Worm (Caenorhabditis elegans) whole organism, young adult: Measurements from ENCODE around the gene Y25C1A.6.
A peak's percentile ranks its signal among the peaks of the same experiment; 100 is the strongest.

Experiments
- B0261.1 ChIP-seq: sonication (generic microtip); optimal IDR thresholded peaks from 2 replicates; lab custom pipeline; 2016; ENCODE audit warnings: mild to moderate bottlenecking, missing genetic modification characterization, moderate library complexity, missing compliant biosample characterization
- B0336.3 ChIP-seq: fragments of 200-800 bp; sonication (Bioruptor generic); IDR thresholded peaks from 2 replicates; pipeline ENCODE4 v1.3.6; 2022; ENCODE audit warnings: missing genetic modification characterization, missing compliant biosample characterization
- D2030.7 ChIP-seq: fragments of 200-800 bp; sonication (Bioruptor generic); IDR thresholded peaks from 2 replicates; pipeline ENCODE4 v1.3.6; 2022; ENCODE audit warnings: missing genetic modification reagents, missing genetic modification characterization, missing compliant biosample characterization
- F22D6.2 ChIP-seq: sonication (generic microtip); optimal IDR thresholded peaks from 2 replicates; lab custom pipeline; 2016; ENCODE audit warnings: mild to moderate bottlenecking, missing genetic modification characterization, missing compliant biosample characterization
- F33H1.4 ChIP-seq: fragments of 200-800 bp; sonication (Bioruptor generic); IDR thresholded peaks from 2 replicates; pipeline ENCODE4 v1.3.6; 2022; ENCODE audit warnings: missing genetic modification reagents, missing genetic modification characterization, missing compliant biosample characterization
- F55B11.4 ChIP-seq: sonication (generic microtip); optimal IDR thresholded peaks from 2 replicates; lab custom pipeline; 2016; ENCODE audit warnings: missing compliant biosample characterization, missing genetic modification characterization, borderline replicate concordance; ENCODE audit not compliant: insufficient read depth
- K12H6.12 ChIP-seq: fragments of 200-800 bp; sonication (Bioruptor generic); optimal IDR thresholded peaks from 2 replicates; lab custom pipeline; 2018; ENCODE audit warnings: mild to moderate bottlenecking, missing genetic modification characterization, missing compliant biosample characterization
- T07F8.4 ChIP-seq: sonication (generic microtip); optimal IDR thresholded peaks from 2 replicates; lab custom pipeline; 2016; ENCODE audit warnings: mild to moderate bottlenecking, missing genetic modification characterization, moderate library complexity, missing compliant biosample characterization
- Y53G8AR.9 ChIP-seq: fragments of 200-800 bp; sonication (Bioruptor generic); conservative IDR thresholded peaks from 2 replicates; pipeline ENCODE4 v1.3.6; 2022; ENCODE audit warnings: missing genetic modification reagents, missing genetic modification characterization, missing compliant biosample characterization
- Y56A3A.18 ChIP-seq: fragments of 200-800 bp; sonication (Bioruptor generic); IDR thresholded peaks from 2 replicates; pipeline ENCODE4 v1.3.6; 2022; ENCODE audit warnings: missing genetic modification reagents, missing genetic modification characterization, missing compliant biosample characterization
- ama-1 ChIP-seq, 3 experiments: fragments of 150-350 bp in 1 of 3; sonication (generic microtip) in 2 of 3; optimal IDR thresholded peaks; 2 replicates each; lab custom pipeline; 2014 to 2018; ENCODE audit warnings: missing biosample characterization in 2 of 3, missing genetic modification characterization in 2 of 3, missing genetic modification reagents in 2 of 3
- aptf-2 ChIP-seq: fragments of 200-800 bp; sonication (Bioruptor generic); conservative IDR thresholded peaks from 2 replicates; pipeline ENCODE4 v1.3.6; 2022; ENCODE audit warnings: missing genetic modification reagents, missing genetic modification characterization, missing compliant biosample characterization
- athp-1 ChIP-seq: sonication (generic microtip); optimal IDR thresholded peaks from 2 replicates; lab custom pipeline; 2017; ENCODE audit warnings: mild to moderate bottlenecking, missing genetic modification characterization, missing compliant biosample characterization
- bed-2 ChIP-seq: fragments of 200-800 bp; sonication (Bioruptor generic); IDR thresholded peaks from 2 replicates; pipeline ENCODE4 v1.3.6; 2022; ENCODE audit warnings: missing genetic modification reagents, missing genetic modification characterization, missing compliant biosample characterization
- ccch-3 ChIP-seq: fragments of 200-800 bp; sonication (Bioruptor generic); optimal IDR thresholded peaks from 2 replicates; lab custom pipeline; 2018; ENCODE audit warnings: mild to moderate bottlenecking, missing genetic modification characterization, missing compliant biosample characterization
- cebp-1 ChIP-seq, 2 experiments: fragments of 200-800 bp in 1 of 2; sonication (Bioruptor generic) in 1 of 2; sonication (generic microtip) in 1 of 2; IDR thresholded peaks in 1 of 2; optimal IDR thresholded peaks in 1 of 2; 2 replicates each; pipeline versions ENCODE4 v1.3.6 to Lab custom; 2017 to 2022; ENCODE audit warnings: missing compliant biosample characterization in 2 of 2, missing genetic modification characterization in 2 of 2, mild to moderate bottlenecking in 1 of 2, missing genetic modification reagents in 1 of 2, moderate library complexity in 1 of 2
- die-1 ChIP-seq: sonication (generic microtip); optimal IDR thresholded peaks from 2 replicates; lab custom pipeline; 2016; ENCODE audit warnings: missing genotype, mild to moderate bottlenecking, missing genetic modification characterization, missing compliant biosample characterization
- dox-1 ChIP-seq: fragments of 200-800 bp; sonication (Bioruptor generic); IDR thresholded peaks from 2 replicates; pipeline ENCODE4 v1.3.6; 2022; ENCODE audit warnings: missing genetic modification reagents, missing genetic modification characterization, missing compliant biosample characterization
- egl-18 ChIP-seq: fragments of 200-800 bp; sonication (Bioruptor generic); IDR thresholded peaks from 2 replicates; pipeline ENCODE4 v1.3.6; 2022; ENCODE audit warnings: missing genetic modification reagents, missing genetic modification characterization, missing compliant biosample characterization
- egrh-3 ChIP-seq: fragments of 200-800 bp; sonication (Bioruptor generic); IDR thresholded peaks from 2 replicates; pipeline ENCODE4 v1.3.6; 2022; ENCODE audit warnings: missing genetic modification reagents, missing genetic modification characterization, missing compliant biosample characterization
- fkh-3 ChIP-seq: sonication (generic microtip); optimal IDR thresholded peaks from 2 replicates; lab custom pipeline; 2016; ENCODE audit warnings: mild to moderate bottlenecking, missing genetic modification characterization, missing compliant biosample characterization
- gei-17 ChIP-seq: fragments of 200-800 bp; sonication (Bioruptor generic); optimal IDR thresholded peaks from 2 replicates; lab custom pipeline; 2018; ENCODE audit warnings: mild to moderate bottlenecking, missing genetic modification characterization, missing compliant biosample characterization
- him-1 ChIP-seq: sonication (generic microtip); optimal IDR thresholded peaks from 2 replicates; lab custom pipeline; 2016; ENCODE audit warnings: missing genotype, missing genetic modification reagents, missing genetic modification characterization, missing compliant biosample characterization
- hlh-12 ChIP-seq: sonication (generic microtip); optimal IDR thresholded peaks from 2 replicates; lab custom pipeline; 2016; ENCODE audit warnings: missing genetic modification characterization, missing compliant biosample characterization
- hmg-1.2 ChIP-seq: fragments of 200-800 bp; sonication (Bioruptor generic); IDR thresholded peaks from 2 replicates; pipeline ENCODE4 v1.3.6; 2022; ENCODE audit warnings: missing genetic modification reagents, missing genetic modification characterization, missing compliant biosample characterization
- let-526 ChIP-seq: fragments of 200-800 bp; sonication (Bioruptor generic); IDR thresholded peaks from 2 replicates; pipeline ENCODE4 v1.3.6; 2022; ENCODE audit warnings: missing genetic modification reagents, missing genetic modification characterization, missing compliant biosample characterization
- lsl-1 ChIP-seq: fragments of 200-800 bp; sonication (Bioruptor generic); optimal IDR thresholded peaks from 2 replicates; lab custom pipeline; 2018; ENCODE audit warnings: mild to moderate bottlenecking, missing genetic modification characterization, moderate library complexity, missing compliant biosample characterization
- lsy-27 ChIP-seq: sonication (generic microtip); optimal IDR thresholded peaks from 2 replicates; lab custom pipeline; 2017; ENCODE audit warnings: missing genetic modification characterization, mild to moderate bottlenecking, missing compliant biosample characterization, antibody characterized with exemption, missing genotype, borderline replicate concordance; ENCODE audit not compliant: insufficient read depth
- madf-6 ChIP-seq: fragments of 200-800 bp; sonication (Bioruptor generic); IDR thresholded peaks from 2 replicates; pipeline ENCODE4 v1.3.6; 2022; ENCODE audit warnings: missing genetic modification reagents, missing genetic modification characterization, missing compliant biosample characterization
- madf-8 ChIP-seq: fragments of 200-800 bp; sonication (Bioruptor generic); conservative IDR thresholded peaks from 2 replicates; pipeline ENCODE4 v1.3.6; 2022; ENCODE audit warnings: missing genetic modification reagents, missing genetic modification characterization, missing compliant biosample characterization
- mcd-1 ChIP-seq: fragments of 200-800 bp; sonication (Bioruptor generic); IDR thresholded peaks from 2 replicates; pipeline ENCODE4 v1.3.6; 2022; ENCODE audit warnings: missing genetic modification reagents, missing genetic modification characterization, missing compliant biosample characterization
- mes-4 ChIP-seq: sonication (generic microtip); optimal IDR thresholded peaks from 2 replicates; lab custom pipeline; 2016; ENCODE audit warnings: missing genotype, missing genetic modification characterization, missing compliant biosample characterization
- nfya-1 ChIP-seq: sonication (generic microtip); optimal IDR thresholded peaks from 2 replicates; lab custom pipeline; 2017; ENCODE audit warnings: antibody characterized with exemption, missing compliant biosample characterization, missing genetic modification characterization, borderline replicate concordance; ENCODE audit not compliant: insufficient read depth
- nfya-2 ChIP-seq: fragments of 200-800 bp; sonication (Bioruptor generic); IDR thresholded peaks from 2 replicates; pipeline ENCODE4 v1.3.6; 2022; ENCODE audit warnings: missing genetic modification reagents, missing genetic modification characterization, missing compliant biosample characterization
- nfyb-1 ChIP-seq: fragments of 200-800 bp; sonication (Bioruptor generic); IDR thresholded peaks from 2 replicates; pipeline ENCODE4 v1.3.6; 2022; ENCODE audit warnings: missing genetic modification reagents, missing genetic modification characterization, missing compliant biosample characterization
- rec-8 ChIP-seq, 2 experiments: sonication (generic microtip); optimal IDR thresholded peaks; 2 replicates each; lab custom pipeline; 2016; ENCODE audit warnings: mild to moderate bottlenecking in 2 of 2, missing genetic modification characterization in 2 of 2, missing genetic modification reagents in 2 of 2, missing genotype in 2 of 2, missing biosample characterization in 1 of 2, missing compliant biosample characterization in 1 of 2, moderate library complexity in 1 of 2
- snpc-4 ChIP-seq, 5 experiments: fragments of 150-350 bp in 1 of 5; sonication (generic microtip) in 4 of 5; optimal IDR thresholded peaks; 2 replicates each; lab custom pipeline; 2014 to 2018; ENCODE audit warnings: missing genetic modification characterization in 5 of 5, missing biosample characterization in 3 of 5, antibody characterized with exemption in 2 of 5, mild to moderate bottlenecking in 2 of 5, missing compliant biosample characterization in 2 of 5, missing genotype in 2 of 5, moderate library complexity in 2 of 5, missing genetic modification reagents in 1 of 5
- sptf-2 ChIP-seq: fragments of 200-800 bp; sonication (Bioruptor generic); optimal IDR thresholded peaks from 2 replicates; lab custom pipeline; 2018; ENCODE audit warnings: mild to moderate bottlenecking, missing genetic modification characterization, missing compliant biosample characterization
- tbp1 ChIP-seq: fragments of 200-800 bp; sonication (Bioruptor generic); optimal IDR thresholded peaks from 2 replicates; lab custom pipeline; 2018; ENCODE audit warnings: mild to moderate bottlenecking, missing genetic modification characterization, missing compliant biosample characterization
- tlf-1 ChIP-seq: fragments of 200-800 bp; sonication (Bioruptor generic); optimal IDR thresholded peaks from 2 replicates; lab custom pipeline; 2018; ENCODE audit warnings: mild to moderate bottlenecking, missing genetic modification characterization, missing compliant biosample characterization
- xnd-1 ChIP-seq: sonication (generic microtip); optimal IDR thresholded peaks from 2 replicates; lab custom pipeline; 2016; ENCODE audit warnings: missing genotype, missing genetic modification reagents, missing genetic modification characterization, missing compliant biosample characterization
- ztf-22 ChIP-seq: fragments of 200-800 bp; sonication (Bioruptor generic); optimal IDR thresholded peaks from 2 replicates; lab custom pipeline; 2018; ENCODE audit warnings: mild to moderate bottlenecking, missing genetic modification characterization, moderate library complexity, missing compliant biosample characterization
- ztf-25 ChIP-seq: fragments of 200-800 bp; sonication (Bioruptor generic); IDR thresholded peaks from 2 replicates; pipeline ENCODE4 v1.3.6; 2022; ENCODE audit warnings: missing genetic modification reagents, missing genetic modification characterization, missing compliant biosample characterization

Y25C1A.6 gene

ce11 chrII:3055531-3055930, 5.4 kb upstream of the Y25C1A.6 start (continued):
- TF ChIP-seq let-526 (GFP tag; lab: Robert Waterston, UW) = no peak
- TF ChIP-seq hlh-12 = no peak
- TF ChIP-seq gei-17 (GFP tag; lab: Kevin White, UChicago) = no peak
- TF ChIP-seq nfya-2 = no peak
- TF ChIP-seq hmg-1.2 (GFP tag; lab: Robert Waterston, UW) = peak; percentile 33; the same call in 1 of the 2 replicates
- no peak for TF ChIP-seq ama-1 (optimal IDR thresholded peaks at IDR 0.05; lab: Kevin White, UChicago)
- no peak for TF ChIP-seq ama-1 (GFP tag; optimal IDR thresholded peaks at IDR 0.05; lab: Kevin White, UChicago)
- no peak for TF ChIP-seq bed-2
- no peak for TF ChIP-seq nfya-1 (tag; lab: Kevin White, UChicago)
- 0 out of 2 replicates have a peak, but pooled peaks have one; percentile 29 for TF ChIP-seq egl-18
- no peak for TF ChIP-seq madf-6
- TF ChIP-seq ccch-3 (GFP tag; lab: Kevin White, UChicago) = no peak
- peak; percentile 89 for TF ChIP-seq egrh-3
- no peak for TF ChIP-seq rec-8 (tag; optimal IDR thresholded peaks at IDR 0.05; lab: Kevin White, UChicago)
- TF ChIP-seq mcd-1 (GFP tag; lab: Robert Waterston, UW) = peak; percentile 37; the same call in 1 of the 2 replicates
- no peak for TF ChIP-seq mes-4 (tag; lab: Kevin White, UChicago)
- TF ChIP-seq sptf-2 (GFP tag; lab: Kevin White, UChicago) = no peak
- no peak for TF ChIP-seq ztf-25 (GFP tag; lab: Robert Waterston, UW)
- TF ChIP-seq fkh-3 (tag; lab: Kevin White, UChicago) = no peak
- no peak for TF ChIP-seq F55B11.4 (tag; lab: Kevin White, UChicago)
- no peak for TF ChIP-seq cebp-1 (GFP tag; IDR thresholded peaks at IDR 0.05; lab: Robert Waterston, UW)
- TF ChIP-seq cebp-1 (tag; optimal IDR thresholded peaks at IDR 0.05; lab: Kevin White, UChicago) = peak; percentile 52
- TF ChIP-seq madf-8 (GFP tag; lab: Robert Waterston, UW) = 0 out of 2 replicates have a peak, but pooled peaks have one; percentile 21
- TF ChIP-seq T07F8.4 (tag; lab: Kevin White, UChicago) = no peak

- TF ChIP-seq lsy-27 (tag; lab: Kevin White, UChicago) (no peak), F22D6.2 (no peak), die-1 (tag; lab: Kevin White, UChicago) (no peak), nfyb-1 (GFP tag; lab: Robert Waterston, UW) (0 out of 2 replicates have a peak, but pooled peaks have one; percentile 18), madf-8 (GFP tag; lab: Robert Waterston, UW) (peak; percentile 78), hmg-1.2 (GFP tag; lab: Robert Waterston, UW) (peak; percentile 8; the same call in 1 of the 2 replicates), Y56A3A.18 (GFP tag; lab: Robert Waterston, UW) (no peak), aptf-2 (GFP tag; lab: Robert Waterston, UW) (no peak), K12H6.12 (tag; lab: Kevin White, UChicago) (no peak), tbp1 (peak; percentile 40), ztf-22 (GFP tag; lab: Kevin White, UChicago) (no peak), B0336.3 (GFP tag; lab: Robert Waterston, UW) (0 out of 2 replicates have a peak, but pooled peaks have one; percentile 18), dox-1 (peak; percentile 48; the same call in 1 of the 2 replicates), T07F8.4 (tag; lab: Kevin White, UChicago) (no peak), him-1 (tag; lab: Kevin White, UChicago) (peak; percentile 76), B0261.1 (tag; lab: Kevin White, UChicago) (peak; percentile 2), xnd-1 (peak; percentile 96), Y53G8AR.9 (GFP tag; lab: Robert Waterston, UW) (no peak), let-526 (GFP tag; lab: Robert Waterston, UW) (no peak), F55B11.4 (tag; lab: Kevin White, UChicago) (no peak), D2030.7 (GFP tag; lab: Robert Waterston, UW) (peak; percentile 79), tlf-1 (GFP tag; lab: Kevin White, UChicago) (peak; percentile 5), snpc-4 (GFP tag; optimal IDR thresholded peaks at IDR 0.05; lab: Kevin White, UChicago) (no peak), snpc-4 (tag; optimal IDR thresholded peaks at IDR 0.05; lab: Kevin White, UChicago) (peak in 1 of 4 experiments; percentile 9), athp-1 (peak; percentile 54), madf-6 (peak; percentile 90), F33H1.4 (GFP tag; lab: Robert Waterston, UW) (peak; percentile 84), lsl-1 (GFP tag; lab: Kevin White, UChicago) (peak; percentile 100)
Observed at ce11 chrII:3056266-3056872, 4.5 kb upstream of the Y25C1A.6 start, which contains the start of gene lin-8. lin-8 (plus strand) TSS chrII:3056822.
